Worm (Caenorhabditis elegans) whole organism, L3 larva: ENCODE results near the gene Y113G7B.28.

Experiments used
- ZK546.5 ChIP-seq: sonication (generic microtip); optimal IDR thresholded peaks from 2 replicates; lab custom pipeline; 2017; ENCODE audit warnings: missing biosample characterization, missing genetic modification characterization
- aly-2 ChIP-seq: fragments of 150-350 bp; optimal IDR thresholded peaks from 2 replicates; lab custom pipeline; 2014; ENCODE audit warnings: missing biosample characterization, missing genetic modification characterization
- ama-1 ChIP-seq: fragments of 150-350 bp; optimal IDR thresholded peaks from 2 replicates; lab custom pipeline; 2018
- daf-12 ChIP-seq: fragments of 150-350 bp; optimal IDR thresholded peaks from 2 replicates; lab custom pipeline; 2014; ENCODE audit warnings: missing biosample characterization, missing genetic modification reagents, missing genetic modification characterization
- egl-5 ChIP-seq: fragments of 150-350 bp; optimal IDR thresholded peaks from 2 replicates; lab custom pipeline; 2017; ENCODE audit warnings: missing biosample characterization, missing genetic modification reagents, missing genetic modification characterization, inconsistent platforms
- elt-1 ChIP-seq: fragments of 150-350 bp; optimal IDR thresholded peaks from 2 replicates; lab custom pipeline; 2014; ENCODE audit warnings: missing biosample characterization, missing genetic modification characterization
- lsy-12 ChIP-seq: sonication (generic microtip); optimal IDR thresholded peaks from 2 replicates; lab custom pipeline; 2016; ENCODE audit warnings: mild to moderate bottlenecking, missing genetic modification characterization, missing compliant biosample characterization
- nhr-76 ChIP-seq: fragments of 150-350 bp; sonication (generic microtip); optimal IDR thresholded peaks from 5 replicates; lab custom pipeline; 2014; ENCODE audit warnings: missing biosample characterization, missing genetic modification characterization
- skn-1 ChIP-seq: fragments of 150-350 bp; optimal IDR thresholded peaks from 2 replicates; lab custom pipeline; 2014; ENCODE audit warnings: missing biosample characterization, missing genetic modification characterization
- zag-1 ChIP-seq: fragments of 150-350 bp; optimal IDR thresholded peaks from 2 replicates; lab custom pipeline; 2014; ENCODE audit warnings: missing biosample characterization, missing genetic modification characterization

- TF ChIP-seq elt-1 (tag; lab: Kevin White, UChicago) (no peak), lsy-12 (no peak), egl-5 (tag; lab: Kevin White, UChicago) (no peak), aly-2 (tag; lab: Kevin White, UChicago) (no peak), daf-12 (tag; lab: Kevin White, UChicago) (no peak), zag-1 (tag; lab: Kevin White, UChicago) (no peak), ama-1 (lab: Kevin White, UChicago) (no peak), ZK546.5 (no peak), skn-1 (no peak), nhr-76 (tag; lab: Kevin White, UChicago) (no peak)
Observed at ce11 chrV:20237429-20237828, 41.6 kb downstream of the Y113G7B.28 start, which contains the start of gene sld-5.
